Fruit fly (Drosophila melanogaster) whole organism, embryonic: ENCODE data around the gene Rpt4.
A peak's percentile ranks its signal among the peaks of the same experiment; 100 is the strongest.

Experiments used
- Atf3 ChIP-seq: fragments of 200-800 bp; sonication (Bioruptor generic); optimal IDR thresholded peaks from 3 replicates; lab custom pipeline; 2016; ENCODE audit warnings: missing biosample characterization, missing genetic modification characterization
- B-H2 ChIP-seq: fragments of 200-800 bp; sonication (Bioruptor generic); optimal IDR thresholded peaks from 2 replicates; lab custom pipeline; 2018; ENCODE audit warnings: missing biosample characterization, mild to moderate bottlenecking, missing genetic modification characterization
- CG1024 ChIP-seq: fragments of 200-800 bp; sonication (Bioruptor generic); IDR thresholded peaks from 2 replicates; pipeline ENCODE4 v1.3.6; 2022; ENCODE audit warnings: missing biosample characterization, missing genetic modification characterization
- CG10654 ChIP-seq: fragments of 200-800 bp; sonication (Bioruptor generic); optimal IDR thresholded peaks from 2 replicates; lab custom pipeline; 2016; ENCODE audit warnings: missing biosample characterization, missing genetic modification characterization
- CG13123 ChIP-seq: fragments of 200-800 bp; sonication (Bioruptor generic); optimal IDR thresholded peaks from 2 replicates; lab custom pipeline; 2016; ENCODE audit warnings: missing biosample characterization, missing genetic modification characterization
- CG18764 ChIP-seq: fragments of 200-800 bp; sonication (Bioruptor generic); optimal IDR thresholded peaks from 3 replicates; lab custom pipeline; 2016; ENCODE audit warnings: missing biosample characterization, missing genetic modification characterization
- CG30431 ChIP-seq: fragments of 200-800 bp; sonication (Bioruptor generic); optimal IDR thresholded peaks from 2 replicates; lab custom pipeline; 2017; ENCODE audit warnings: missing biosample characterization, missing genetic modification characterization
- CG3407 ChIP-seq: fragments of 200-800 bp; sonication (Bioruptor generic); optimal IDR thresholded peaks from 2 replicates; lab custom pipeline; 2018; ENCODE audit warnings: missing biosample characterization, mild to moderate bottlenecking, missing genetic modification characterization
- CG4617 ChIP-seq: fragments of 200-800 bp; sonication (Bioruptor generic); optimal IDR thresholded peaks from 3 replicates; lab custom pipeline; 2016; ENCODE audit warnings: missing biosample characterization, missing genetic modification characterization, borderline replicate concordance
- CG8388 ChIP-seq: fragments of 200-800 bp; sonication (Bioruptor generic); optimal IDR thresholded peaks from 2 replicates; lab custom pipeline; 2019; ENCODE audit warnings: missing biosample characterization, mild to moderate bottlenecking, missing genetic modification characterization, moderate library complexity
- CG9727 ChIP-seq: fragments of 200-800 bp; sonication (Bioruptor generic); optimal IDR thresholded peaks from 3 replicates; lab custom pipeline; 2017; ENCODE audit warnings: missing biosample characterization, mild to moderate bottlenecking, missing genetic modification characterization
- Dek ChIP-seq: fragments of 200-800 bp; sonication (Bioruptor generic); optimal IDR thresholded peaks from 3 replicates; lab custom pipeline; 2019; ENCODE audit warnings: missing biosample characterization, mild to moderate bottlenecking, missing genetic modification characterization, moderate library complexity
- ERR ChIP-seq: fragments of 200-800 bp; sonication (Bioruptor generic); optimal IDR thresholded peaks from 2 replicates; lab custom pipeline; 2016; ENCODE audit warnings: missing biosample characterization, missing genetic modification characterization
- Elba2 ChIP-seq: fragments of 200-800 bp; sonication (Bioruptor generic); optimal IDR thresholded peaks from 3 replicates; lab custom pipeline; 2016; ENCODE audit warnings: missing biosample characterization, missing genetic modification characterization
- Hsf ChIP-seq: fragments of 200-800 bp; sonication (Bioruptor generic); optimal IDR thresholded peaks from 3 replicates; lab custom pipeline; 2016; ENCODE audit warnings: missing biosample characterization, missing genetic modification characterization
- Max ChIP-seq: fragments of 200-800 bp; sonication (Bioruptor generic); optimal IDR thresholded peaks from 2 replicates; lab custom pipeline; 2016; ENCODE audit warnings: missing biosample characterization, mild to moderate bottlenecking, missing genetic modification characterization
- NK7.1 ChIP-seq: fragments of 200-800 bp; sonication (Bioruptor generic); optimal IDR thresholded peaks from 3 replicates; lab custom pipeline; 2016; ENCODE audit warnings: missing biosample characterization, missing genetic modification characterization
- Side ChIP-seq: fragments of 200-800 bp; sonication (Bioruptor generic); optimal IDR thresholded peaks from 2 replicates; lab custom pipeline; 2016; ENCODE audit warnings: missing biosample characterization, missing genetic modification characterization
- Tbp ChIP-seq: fragments of >200 bp; optimal IDR thresholded peaks from 2 replicates; lab custom pipeline; 2018; ENCODE audit warnings: missing biosample characterization, missing genetic modification characterization
- Usf ChIP-seq: fragments of 200-800 bp; sonication (Bioruptor generic); optimal IDR thresholded peaks from 2 replicates; lab custom pipeline; 2017; ENCODE audit warnings: missing genotype, missing biosample characterization, missing genetic modification characterization
- Xbp1 ChIP-seq: fragments of 200-800 bp; sonication (Bioruptor generic); optimal IDR thresholded peaks from 3 replicates; lab custom pipeline; 2016; ENCODE audit warnings: missing biosample characterization, mild to moderate bottlenecking, missing genetic modification characterization
- ab ChIP-seq: fragments of 200-800 bp; sonication (Bioruptor generic); optimal IDR thresholded peaks from 2 replicates; lab custom pipeline; 2016; ENCODE audit warnings: missing biosample characterization, missing genetic modification characterization
- amos ChIP-seq: fragments of 200-800 bp; sonication (Bioruptor generic); IDR thresholded peaks from 2 replicates; pipeline ENCODE4 v1.3.6; 2022; ENCODE audit warnings: missing biosample characterization, missing genetic modification characterization; ENCODE audit not compliant: partially characterized antibody
- cas ChIP-seq: fragments of 200-800 bp; sonication (Bioruptor generic); IDR thresholded peaks from 2 replicates; pipeline ENCODE4 v1.3.6; 2022; ENCODE audit warnings: missing biosample characterization, missing genetic modification characterization
- cg ChIP-seq: fragments of 200-800 bp; sonication (Bioruptor generic); optimal IDR thresholded peaks from 3 replicates; lab custom pipeline; 2019; ENCODE audit warnings: missing biosample characterization, mild to moderate bottlenecking, missing genetic modification characterization, moderate library complexity
- crc ChIP-seq: fragments of 200-800 bp; sonication (Bioruptor generic); optimal IDR thresholded peaks from 2 replicates; lab custom pipeline; 2016; ENCODE audit warnings: missing biosample characterization, missing genetic modification characterization
- eyg ChIP-seq: fragments of 200-800 bp; sonication (Bioruptor generic); optimal IDR thresholded peaks from 3 replicates; lab custom pipeline; 2016; ENCODE audit warnings: missing biosample characterization, missing genetic modification characterization
- gce ChIP-seq: fragments of 200-800 bp; sonication (Bioruptor generic); IDR thresholded peaks from 3 replicates; pipeline ENCODE4 v1.3.6; 2022; ENCODE audit warnings: missing biosample characterization, missing genetic modification characterization
- her ChIP-seq: fragments of 200-800 bp; sonication (Bioruptor generic); optimal IDR thresholded peaks from 2 replicates; lab custom pipeline; 2016; ENCODE audit warnings: missing biosample characterization, missing genetic modification characterization
- inv ChIP-seq: fragments of 200-800 bp; sonication (Bioruptor generic); IDR thresholded peaks from 2 replicates; pipeline ENCODE4 v1.3.6; 2022; ENCODE audit warnings: missing biosample characterization, missing genetic modification characterization; ENCODE audit not compliant: partially characterized antibody
- jing ChIP-seq: fragments of 200-800 bp; sonication (Bioruptor generic); optimal IDR thresholded peaks from 2 replicates; lab custom pipeline; 2018; ENCODE audit warnings: missing biosample characterization, mild to moderate bottlenecking, missing genetic modification characterization
- kni ChIP-seq: fragments of 200-800 bp; sonication (Bioruptor generic); optimal IDR thresholded peaks from 3 replicates; lab custom pipeline; 2017; ENCODE audit warnings: mild to moderate bottlenecking, missing biosample characterization, missing genetic modification reagents, missing genetic modification characterization
- knrl ChIP-seq: fragments of 200-800 bp; sonication (Bioruptor generic); IDR thresholded peaks from 3 replicates; pipeline ENCODE4 v1.3.6; 2022; ENCODE audit warnings: missing biosample characterization, missing genetic modification characterization; ENCODE audit not compliant: partially characterized antibody
- luna ChIP-seq: fragments of 200-800 bp; sonication (Bioruptor generic); optimal IDR thresholded peaks from 2 replicates; lab custom pipeline; 2016; ENCODE audit warnings: missing biosample characterization, missing genetic modification characterization
- peb ChIP-seq: fragments of 200-800 bp; sonication (Bioruptor generic); IDR thresholded peaks from 2 replicates; pipeline ENCODE4 v1.3.6; 2022; ENCODE audit warnings: missing biosample characterization, missing genetic modification characterization
- phol ChIP-seq: fragments of 200-800 bp; sonication (Bioruptor generic); optimal IDR thresholded peaks from 3 replicates; lab custom pipeline; 2018; ENCODE audit warnings: missing biosample characterization, mild to moderate bottlenecking, missing genetic modification characterization, moderate library complexity
- pnt ChIP-seq: fragments of 200-800 bp; sonication (Bioruptor generic); optimal IDR thresholded peaks from 3 replicates; lab custom pipeline; 2016; ENCODE audit warnings: missing biosample characterization, missing genetic modification characterization
- pzg ChIP-seq: fragments of 200-800 bp; sonication (Bioruptor generic); optimal IDR thresholded peaks from 3 replicates; lab custom pipeline; 2018; ENCODE audit warnings: missing biosample characterization, mild to moderate bottlenecking, missing genetic modification characterization, moderate library complexity
- ro ChIP-seq: fragments of 200-800 bp; sonication (Bioruptor generic); IDR thresholded peaks from 2 replicates; pipeline ENCODE4 v1.3.6; 2022; ENCODE audit warnings: missing biosample characterization, missing genetic modification characterization
- sens-2 ChIP-seq: fragments of 200-800 bp; sonication (Bioruptor generic); IDR thresholded peaks from 2 replicates; pipeline ENCODE4 v1.3.6; 2022; ENCODE audit warnings: missing biosample characterization, missing genetic modification characterization
- sim ChIP-seq: fragments of 200-800 bp; sonication (Bioruptor generic); IDR thresholded peaks from 2 replicates; pipeline ENCODE4 v1.3.6; 2022; ENCODE audit warnings: missing biosample characterization, missing genetic modification characterization
- slp2 ChIP-seq: fragments of 200-800 bp; sonication (Bioruptor generic); optimal IDR thresholded peaks from 2 replicates; lab custom pipeline; 2016; ENCODE audit warnings: missing biosample characterization, missing genetic modification characterization
- so ChIP-seq: fragments of 200-800 bp; sonication (Bioruptor generic); IDR thresholded peaks from 3 replicates; pipeline ENCODE4 v1.3.6; 2022; ENCODE audit warnings: missing biosample characterization, missing genetic modification characterization
- sqz ChIP-seq: fragments of 200-800 bp; sonication (Bioruptor generic); optimal IDR thresholded peaks from 3 replicates; lab custom pipeline; 2018; ENCODE audit warnings: missing biosample characterization, mild to moderate bottlenecking, missing genetic modification characterization
- stwl ChIP-seq: fragments of 200-800 bp; sonication (Bioruptor generic); optimal IDR thresholded peaks from 3 replicates; lab custom pipeline; 2018; ENCODE audit warnings: missing biosample characterization, mild to moderate bottlenecking, missing genetic modification characterization, moderate library complexity
- sug ChIP-seq: fragments of 200-800 bp; optimal IDR thresholded peaks from 2 replicates; lab custom pipeline; 2019; ENCODE audit warnings: missing biosample characterization, mild to moderate bottlenecking, missing genetic modification characterization, moderate library complexity
- tna ChIP-seq: fragments of 200-800 bp; sonication (Bioruptor generic); IDR thresholded peaks from 2 replicates; pipeline ENCODE4 v1.3.6; 2022; ENCODE audit warnings: missing biosample characterization, missing genetic modification characterization; ENCODE audit not compliant: partially characterized antibody
- tx ChIP-seq: fragments of 200-800 bp; sonication (Bioruptor generic); optimal IDR thresholded peaks from 2 replicates; lab custom pipeline; 2016; ENCODE audit warnings: missing biosample characterization, missing genetic modification characterization
- vnd ChIP-seq: fragments of 200-800 bp; sonication (Bioruptor generic); IDR thresholded peaks from 3 replicates; pipeline ENCODE4 v1.3.6; 2022; ENCODE audit warnings: missing biosample characterization, missing genetic modification characterization; ENCODE audit not compliant: partially characterized antibody
- wdn ChIP-seq: fragments of 200-800 bp; sonication (Bioruptor generic); IDR thresholded peaks from 2 replicates; pipeline ENCODE4 v1.3.6; 2022; ENCODE audit warnings: missing biosample characterization, missing genetic modification characterization
- z ChIP-seq: fragments of 200-800 bp; sonication (Bioruptor generic); IDR thresholded peaks from 3 replicates; pipeline ENCODE4 v1.3.6; 2022; ENCODE audit warnings: missing biosample characterization, missing genetic modification characterization

Rpt4 gene

DNA sequence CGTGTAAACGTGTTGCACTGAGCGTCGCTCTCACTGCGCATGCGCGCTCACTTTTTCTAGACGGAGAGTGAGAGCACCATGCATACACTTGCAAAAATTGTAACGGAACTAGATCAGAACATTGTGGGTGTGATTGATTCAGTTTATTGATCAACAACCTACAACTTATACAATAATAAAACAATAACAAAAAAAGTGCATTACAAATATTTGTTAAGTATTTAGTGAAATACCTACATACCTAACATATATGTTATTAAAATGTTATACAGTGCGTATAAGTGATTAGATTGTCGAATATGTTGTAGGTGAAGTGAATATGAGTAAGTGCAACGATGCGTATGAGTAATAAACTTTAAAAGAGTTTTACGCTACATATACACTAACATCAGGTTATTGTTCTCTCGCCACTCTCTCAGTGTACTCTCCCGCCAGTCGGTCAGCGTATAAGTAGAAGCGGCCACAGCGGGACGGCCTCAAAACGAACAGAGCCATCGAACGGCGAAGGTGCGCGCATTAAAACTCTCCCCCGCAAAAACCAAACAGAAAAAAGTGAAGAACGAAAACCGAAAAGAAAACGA lies 39.4 kb upstream of the Rpt4 start, which contains the start of gene CG42240 (continued):
- TF ChIP-seq sim (no peak), sqz (GFP tag; lab: Kevin White, UChicago) (peak; percentile 87), Side (GFP tag; lab: Kevin White, UChicago) (peak; percentile 63), cg (GFP tag; lab: Kevin White, UChicago) (peak; percentile 22), tna (GFP tag; lab: Robert Waterston, UW) (no peak), phol (peak; percentile 95), Dek (tag; lab: Kevin White, UChicago) (peak; percentile 83), Usf (GFP tag; lab: Kevin White, UChicago) (peak; percentile 63), pzg (no peak), Tbp (GFP tag; lab: Kevin White, UChicago) (peak; percentile 5), CG30431 (GFP tag; lab: Kevin White, UChicago) (peak; percentile 82), ro (GFP tag; lab: Robert Waterston, UW) (no peak), peb (peak; percentile 65), luna (no peak), CG8388 (GFP tag; lab: Kevin White, UChicago) (peak; percentile 91), vnd (GFP tag; lab: Robert Waterston, UW) (no peak), Xbp1 (GFP tag; lab: Kevin White, UChicago) (peak; percentile 91), sug (tag; lab: Kevin White, UChicago) (peak; percentile 87), inv (GFP tag; lab: Robert Waterston, UW) (no peak), amos (no peak), stwl (no peak), ERR (GFP tag; lab: Kevin White, UChicago) (peak; percentile 48), CG4617 (peak; percentile 50), CG9727 (GFP tag; lab: Kevin White, UChicago) (peak; percentile 91), slp2 (GFP tag; lab: Kevin White, UChicago) (peak; percentile 80), z (no peak), B-H2 (peak; percentile 57), pnt (GFP tag; lab: Kevin White, UChicago) (peak; percentile 67), CG3407 (GFP tag; lab: Kevin White, UChicago) (peak; percentile 87), CG13123 (GFP tag; lab: Kevin White, UChicago) (peak; percentile 55), her (GFP tag; lab: Kevin White, UChicago) (no peak), gce (GFP tag; lab: Robert Waterston, UW) (0 out of 3 replicates have a peak, but pooled peaks have one; percentile 10), jing (GFP tag; lab: Kevin White, UChicago) (peak; percentile 79), eyg (GFP tag; lab: Kevin White, UChicago) (peak; percentile 52), CG18764 (GFP tag; lab: Kevin White, UChicago) (peak; percentile 85), Atf3 (GFP tag; lab: Kevin White, UChicago) (peak; percentile 67), sens-2 (GFP tag; lab: Robert Waterston, UW) (no peak), Max (GFP tag; lab: Kevin White, UChicago) (peak; percentile 91), CG1024 (0 out of 2 replicates have a peak, but pooled peaks have one; percentile 9), Elba2 (GFP tag; lab: Kevin White, UChicago) (no peak), so (GFP tag; lab: Robert Waterston, UW) (peak; percentile 76; the same call in 2 of the 3 replicates), ab (GFP tag; lab: Kevin White, UChicago) (no peak), cas (GFP tag; lab: Robert Waterston, UW) (no peak), CG10654 (peak; percentile 89), crc (GFP tag; lab: Kevin White, UChicago) (peak; percentile 41), kni (GFP tag; lab: Kevin White, UChicago) (peak; percentile 77), knrl (GFP tag; lab: Robert Waterston, UW) (no peak), wdn (GFP tag; lab: Robert Waterston, UW) (0 out of 2 replicates have a peak, but pooled peaks have one; percentile 19), NK7.1 (peak; percentile 73), tx (GFP tag; lab: Kevin White, UChicago) (peak; percentile 56), Hsf (peak; percentile 87)
